Fruit fly (Drosophila melanogaster): ENCODE measurements around the gene norpA.

norpA gene

DNA sequence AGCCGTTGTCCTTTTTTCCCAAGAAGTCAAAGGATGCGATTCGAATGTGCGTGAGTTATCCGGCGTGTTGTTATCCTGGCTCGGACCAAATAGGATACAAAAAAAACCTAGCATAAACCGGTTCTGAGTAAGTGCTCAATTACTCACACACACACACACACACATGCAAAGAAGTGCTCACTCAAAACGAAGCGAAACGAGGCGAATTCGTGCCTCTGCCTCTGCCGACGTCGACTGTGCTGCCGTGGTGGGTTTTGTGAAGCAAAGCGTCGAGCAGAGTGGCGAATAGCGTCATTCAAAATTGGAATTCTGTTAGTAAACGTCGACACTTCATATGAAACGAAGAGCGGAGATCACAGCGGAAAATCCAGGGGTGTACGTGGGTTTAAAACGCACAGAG lies 90.1 kb downstream of the norpA start, which contains the start of gene bi:
Gene bi, plus strand, starts transcription at position 311 of the 400 bp plus-strand sequence.
- TF ChIP-seq usp (GFP tag; optimal IDR thresholded peaks at IDR 0.05) (no peak), Dll (optimal IDR thresholded peaks at IDR 0.05) (no peak), CG8478 (optimal IDR thresholded peaks at IDR 0.05) (no peak), EcR (GFP tag; optimal IDR thresholded peaks at IDR 0.05) (no peak), psq (optimal IDR thresholded peaks at IDR 0.05) (no peak), pan (optimal IDR thresholded peaks at IDR 0.05) (no peak)

DNA sequence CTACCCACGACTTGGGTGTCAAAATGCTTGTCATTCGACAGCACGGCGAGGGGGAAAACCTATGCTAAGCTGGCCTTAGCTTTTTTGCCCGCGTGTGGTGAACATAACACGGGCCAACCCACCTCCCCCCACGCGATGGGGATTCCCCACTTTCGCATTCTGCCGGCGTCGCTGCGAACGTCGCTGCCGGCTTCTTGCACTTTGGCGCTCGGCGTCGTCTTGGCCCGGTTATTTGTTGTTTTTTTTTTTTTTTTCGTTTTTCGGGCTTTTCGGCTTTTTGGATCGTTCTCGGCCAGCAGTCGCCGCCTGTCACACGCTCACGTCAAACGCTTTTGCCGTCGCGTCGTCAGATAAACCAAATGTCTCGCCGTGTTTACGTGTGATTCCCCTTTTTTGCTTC lies 90.7 kb downstream of the norpA start:
- TF ChIP-seq usp (GFP tag; optimal IDR thresholded peaks at IDR 0.05) (no peak), CG8478 (optimal IDR thresholded peaks at IDR 0.05) (no peak), psq (optimal IDR thresholded peaks at IDR 0.05) (no peak), Dll (optimal IDR thresholded peaks at IDR 0.05) (no peak), EcR (GFP tag; optimal IDR thresholded peaks at IDR 0.05) (no peak), pan (optimal IDR thresholded peaks at IDR 0.05) (no peak)

Data from whole organism.